Fruit fly (Drosophila melanogaster): ENCODE data around the gene Oatp74D.

Gene Oatp74D

dm6 chr3L:17538250-17538649 lies 51.3 kb downstream of the Oatp74D start:
- TF ChIP-seq psq (optimal IDR thresholded peaks at IDR 0.05), result no peak
- TF ChIP-seq ttk (optimal IDR thresholded peaks at IDR 0.05), result no peak
- no peak for TF ChIP-seq Sin3A (optimal IDR thresholded peaks at IDR 0.05)
- no peak for TF ChIP-seq Myc (optimal IDR thresholded peaks at IDR 0.05)
- TF ChIP-seq h (optimal IDR thresholded peaks at IDR 0.05), result no peak
- no peak for TF ChIP-seq insv (optimal IDR thresholded peaks at IDR 0.05)

dm6 chr3L:17538907-17539306 lies 52.0 kb downstream of the Oatp74D start:
- TF ChIP-seq Myc (optimal IDR thresholded peaks at IDR 0.05) (no peak), h (optimal IDR thresholded peaks at IDR 0.05) (no peak), insv (optimal IDR thresholded peaks at IDR 0.05) (no peak)

- TF ChIP-seq insv (optimal IDR thresholded peaks at IDR 0.05) (no peak), Myc (optimal IDR thresholded peaks at IDR 0.05) (no peak), h (optimal IDR thresholded peaks at IDR 0.05) (no peak), Sin3A (optimal IDR thresholded peaks at IDR 0.05) (no peak), psq (optimal IDR thresholded peaks at IDR 0.05) (no peak), ttk (optimal IDR thresholded peaks at IDR 0.05) (no peak)
Measured at dm6 chr3L:17540004-17540403, 53.1 kb downstream of the Oatp74D start.

dm6 chr3L:17549049-17549876 lies 62.3 kb downstream of the Oatp74D start, which contains the start of the genes Jon74E and CG7542:
Gene Jon74E (minus strand): TSS chr3L:17549127.
Gene CG7542 (plus strand): TSS chr3L:17549826.
- no peak for TF ChIP-seq ttk (optimal IDR thresholded peaks at IDR 0.05)
- TF ChIP-seq Sin3A (optimal IDR thresholded peaks at IDR 0.05), result no peak
- no peak for TF ChIP-seq psq (optimal IDR thresholded peaks at IDR 0.05)
- TF ChIP-seq insv (optimal IDR thresholded peaks at IDR 0.05), result no peak
- TF ChIP-seq Myc (optimal IDR thresholded peaks at IDR 0.05), result no peak

dm6 chr3L:17555794-17556193 lies 68.9 kb downstream of the Oatp74D start:
- TF ChIP-seq Myc (optimal IDR thresholded peaks at IDR 0.05) (no peak), ttk (optimal IDR thresholded peaks at IDR 0.05) (no peak), insv (optimal IDR thresholded peaks at IDR 0.05) (no peak), psq (optimal IDR thresholded peaks at IDR 0.05) (no peak), Sin3A (optimal IDR thresholded peaks at IDR 0.05) (no peak), h (optimal IDR thresholded peaks at IDR 0.05) (no peak)

- TF ChIP-seq insv (optimal IDR thresholded peaks at IDR 0.05) (no peak), Myc (optimal IDR thresholded peaks at IDR 0.05) (no peak), psq (optimal IDR thresholded peaks at IDR 0.05) (no peak), ttk (optimal IDR thresholded peaks at IDR 0.05) (no peak), Sin3A (optimal IDR thresholded peaks at IDR 0.05) (no peak), h (optimal IDR thresholded peaks at IDR 0.05) (no peak)
Measured at dm6 chr3L:17557215-17557904, 70.4 kb downstream of the Oatp74D start, which contains the start of gene CycT. Gene CycT (minus strand): TSS chr3L:17557788.

All from Kc167 (cell line).